Fruit fly (Drosophila melanogaster): ENCODE data around the gene GCC185.

GCC185 gene

dm6 chr3R:11989206-11989605 is 21.4 kb upstream of the GCC185 start:
- TF ChIP-seq fd85E (GFP tag; optimal IDR thresholded peaks at IDR 0.05), result no peak
- no peak for TF ChIP-seq CG34406 (GFP tag; optimal IDR thresholded peaks at IDR 0.05)
- 0 out of 3 replicates have a peak, but pooled peaks have one; percentile 24 for TF ChIP-seq CG6163 (GFP tag; IDR thresholded peaks at IDR 0.05)

DNA sequence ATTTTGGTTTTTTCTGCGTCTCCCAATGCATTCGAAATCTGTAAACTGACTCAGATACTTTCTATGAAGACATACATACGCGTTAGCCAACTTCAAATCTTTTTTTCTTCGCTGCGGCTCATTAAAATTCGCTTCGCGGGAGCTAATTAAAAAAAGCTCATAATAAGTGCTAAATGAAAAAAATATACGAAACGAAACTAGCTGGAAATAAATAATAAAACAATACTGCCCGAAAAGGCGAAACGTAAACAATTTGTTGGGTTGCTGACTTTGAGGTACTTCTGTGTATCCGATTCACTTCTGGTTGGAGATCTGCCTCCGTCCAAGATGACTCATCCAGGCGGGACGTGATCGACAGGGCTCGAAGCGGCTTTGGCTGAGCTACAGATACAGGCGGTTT is 20.6 kb upstream of the GCC185 start:
- TF ChIP-seq topi (GFP tag; optimal IDR thresholded peaks at IDR 0.05) (no peak), CG32006 (GFP tag; optimal IDR thresholded peaks at IDR 0.05) (no peak), salr (GFP tag; optimal IDR thresholded peaks at IDR 0.05) (no peak), Gug (GFP tag; IDR thresholded peaks at IDR 0.05) (no peak), CG8319 (GFP tag; optimal IDR thresholded peaks at IDR 0.05) (no peak), fd59A (GFP tag; optimal IDR thresholded peaks at IDR 0.05) (no peak), CG8119 (GFP tag; IDR thresholded peaks at IDR 0.05) (no peak), CG3919 (GFP tag; optimal IDR thresholded peaks at IDR 0.05) (no peak), CG11762 (GFP tag; optimal IDR thresholded peaks at IDR 0.05; ENCODE audit: insufficient read depth) (no peak), Hr4 (GFP tag; optimal IDR thresholded peaks at IDR 0.05) (no peak), CG6792 (GFP tag; optimal IDR thresholded peaks at IDR 0.05) (no peak), svp (GFP tag) (no peak), eg (GFP tag; IDR thresholded peaks at IDR 0.05) (no peak), dac (GFP tag; optimal IDR thresholded peaks at IDR 0.05) (no peak), CG16779 (tag; optimal IDR thresholded peaks at IDR 0.05) (no peak), Hr38 (GFP tag; optimal IDR thresholded peaks at IDR 0.05) (no peak), Ets21C (GFP tag; optimal IDR thresholded peaks at IDR 0.05) (no peak), net (GFP tag; optimal IDR thresholded peaks at IDR 0.05) (no peak), CG11294 (GFP tag; IDR thresholded peaks at IDR 0.05) (no peak)

DNA sequence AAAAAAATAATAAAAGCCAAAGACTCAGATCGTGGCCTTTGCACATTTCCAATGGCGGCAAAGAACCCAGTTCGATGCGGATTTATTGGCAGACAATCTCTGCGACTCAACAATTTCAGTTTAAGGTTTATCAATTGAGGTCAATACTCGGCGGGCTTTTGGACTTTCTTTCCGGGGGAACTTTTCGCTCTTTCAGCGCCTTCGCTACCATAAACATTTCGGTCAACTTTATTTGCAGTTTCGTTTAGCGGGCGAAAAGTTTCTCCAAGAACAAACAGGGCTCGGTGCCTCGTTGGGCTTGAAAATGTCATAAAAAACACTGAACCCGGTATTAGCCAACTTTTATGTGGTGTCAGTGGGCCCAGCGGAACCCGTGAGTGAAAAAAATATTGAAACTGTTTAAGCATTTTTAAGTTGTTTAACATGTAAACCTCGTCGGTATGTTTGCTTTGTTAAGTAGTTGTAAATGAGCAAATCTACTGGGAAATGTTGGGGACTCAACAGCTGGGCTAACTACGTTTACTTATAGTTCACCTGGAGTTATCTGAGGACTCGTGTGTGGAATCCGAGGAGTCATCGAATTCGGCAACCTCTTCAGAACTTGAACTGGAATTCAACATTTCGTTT is 18.9 kb upstream of the GCC185 start:
- TF ChIP-seq Ets96B (tag; optimal IDR thresholded peaks at IDR 0.05), result no peak
- TF ChIP-seq dac (GFP tag; optimal IDR thresholded peaks at IDR 0.05), result no peak
- TF ChIP-seq CG34406 (GFP tag; optimal IDR thresholded peaks at IDR 0.05), result no peak
- TF ChIP-seq Hr39 (GFP tag; optimal IDR thresholded peaks at IDR 0.05), result no peak
- no peak for TF ChIP-seq ss (GFP tag; optimal IDR thresholded peaks at IDR 0.05)
- TF ChIP-seq CG6163 (GFP tag; IDR thresholded peaks at IDR 0.05), result no peak
- TF ChIP-seq CG15336 (GFP tag; IDR thresholded peaks at IDR 0.05), result no peak
- TF ChIP-seq Hr4 (GFP tag; optimal IDR thresholded peaks at IDR 0.05), result no peak
- no peak for TF ChIP-seq fd85E (GFP tag; optimal IDR thresholded peaks at IDR 0.05)
- TF ChIP-seq Sox14 (GFP tag; optimal IDR thresholded peaks at IDR 0.05), result no peak
- no peak for TF ChIP-seq lz (GFP tag; optimal IDR thresholded peaks at IDR 0.05)
- no peak for TF ChIP-seq esn (GFP tag; optimal IDR thresholded peaks at IDR 0.05)
- no peak for TF ChIP-seq dsx (GFP tag; optimal IDR thresholded peaks at IDR 0.05; ENCODE audit: poor library complexity, severe bottlenecking)
- no peak for TF ChIP-seq CG32006 (GFP tag; optimal IDR thresholded peaks at IDR 0.05)
- TF ChIP-seq fd59A (GFP tag; optimal IDR thresholded peaks at IDR 0.05), result no peak
- TF ChIP-seq Sox15 (GFP tag; optimal IDR thresholded peaks at IDR 0.05), result no peak
- no peak for TF ChIP-seq Ets21C (GFP tag; optimal IDR thresholded peaks at IDR 0.05)
- no peak for TF ChIP-seq spab (GFP tag; optimal IDR thresholded peaks at IDR 0.05)
- TF ChIP-seq OdsH (GFP tag; optimal IDR thresholded peaks at IDR 0.05), result no peak
- no peak for TF ChIP-seq vri (GFP tag; optimal IDR thresholded peaks at IDR 0.05)
- TF ChIP-seq CG11902 (GFP tag; optimal IDR thresholded peaks at IDR 0.05), result no peak
- no peak for TF ChIP-seq CG10669 (GFP tag; optimal IDR thresholded peaks at IDR 0.05)
- no peak for TF ChIP-seq Smox (GFP tag; optimal IDR thresholded peaks at IDR 0.05)
- TF ChIP-seq CG6792 (GFP tag; optimal IDR thresholded peaks at IDR 0.05), result no peak
- no peak for TF ChIP-seq Met (GFP tag; optimal IDR thresholded peaks at IDR 0.05)
- TF ChIP-seq Lpt (GFP tag; optimal IDR thresholded peaks at IDR 0.05), result no peak
- no peak for TF ChIP-seq CG10631 (GFP tag; optimal IDR thresholded peaks at IDR 0.05)
- no peak for TF ChIP-seq topi (GFP tag; optimal IDR thresholded peaks at IDR 0.05)
- TF ChIP-seq CG11762 (GFP tag; optimal IDR thresholded peaks at IDR 0.05; ENCODE audit: insufficient read depth), result no peak
- peak; percentile 90 for TF ChIP-seq svp (GFP tag)
- no peak for TF ChIP-seq Eip93F (GFP tag; optimal IDR thresholded peaks at IDR 0.05)
- peak; percentile 67 for TF ChIP-seq Eip78C (GFP tag)
- TF ChIP-seq Blimp-1 (GFP tag; optimal IDR thresholded peaks at IDR 0.05), result peak; percentile 10
- TF ChIP-seq Sox102F (GFP tag; optimal IDR thresholded peaks at IDR 0.05), result peak; percentile 23
- peak; percentile 60 for TF ChIP-seq fkh (GFP tag; optimal IDR thresholded peaks at IDR 0.05)
- no peak for TF ChIP-seq CG6276 (GFP tag; optimal IDR thresholded peaks at IDR 0.05)
- no peak for TF ChIP-seq Eip75B (GFP tag; optimal IDR thresholded peaks at IDR 0.05)

Measured in whole organism, prepupa.